Worm (Caenorhabditis elegans) whole organism, midembryonic: ENCODE data around the gene K01D12.8.

Experiments
- T22C8.4 ChIP-seq: fragments of 200-800 bp; sonication (Bioruptor generic); IDR thresholded peaks from 2 replicates; pipeline ENCODE4 v1.3.6; 2022; ENCODE audit warnings: missing genetic modification characterization, missing compliant biosample characterization
- cog-1 ChIP-seq: sonication (generic microtip); optimal IDR thresholded peaks from 2 replicates; lab custom pipeline; 2016; ENCODE audit warnings: missing genetic modification characterization, missing compliant biosample characterization
- ref-1 ChIP-seq: fragments of 200-800 bp; sonication (Bioruptor generic); conservative IDR thresholded peaks from 2 replicates; pipeline ENCODE4 v1.3.6; 2022; ENCODE audit warnings: missing genetic modification reagents, missing genetic modification characterization, missing compliant biosample characterization
- tab-1 ChIP-seq: fragments of 200-800 bp; sonication (Bioruptor generic); IDR thresholded peaks from 2 replicates; pipeline ENCODE4 v1.3.6; 2022; ENCODE audit warnings: missing genetic modification characterization, missing compliant biosample characterization
- ztf-23 ChIP-seq: fragments of 200-800 bp; sonication (Bioruptor generic); IDR thresholded peaks from 2 replicates; pipeline ENCODE4 v1.3.6; 2022; ENCODE audit warnings: missing genetic modification reagents, missing genetic modification characterization, missing compliant biosample characterization

DNA sequence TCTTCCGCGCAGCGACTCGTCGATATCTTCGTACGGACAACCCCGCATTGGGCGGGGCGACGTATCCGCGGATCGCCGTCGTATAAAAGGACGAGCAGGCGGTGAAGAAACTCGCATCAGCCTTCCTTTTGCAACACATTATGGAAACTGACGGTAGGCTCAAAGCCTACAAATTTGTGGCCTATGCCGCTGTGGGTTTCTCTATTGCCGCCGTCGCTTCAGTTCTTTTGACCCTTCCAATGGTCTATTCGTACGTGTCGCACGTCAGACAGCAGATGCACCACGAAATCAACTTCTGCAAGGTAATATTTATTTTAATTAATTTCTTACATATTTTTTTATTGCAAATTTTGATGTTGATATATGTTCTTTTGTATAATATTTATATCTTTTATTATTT lies 49.6 kb upstream of the K01D12.8 start:
- TF ChIP-seq cog-1 (no peak), ref-1 (GFP tag; lab: Robert Waterston, UW) (no peak), ztf-23 (GFP tag; lab: Robert Waterston, UW) (no peak), tab-1 (GFP tag; lab: Robert Waterston, UW) (no peak), T22C8.4 (GFP tag; lab: Robert Waterston, UW) (no peak; the same call in 1 of the 2 replicates)
